Fruit fly (Drosophila melanogaster) whole organism, embryonic: Measurements from ENCODE around the gene kirre.

Experiments used
- Abd-B ChIP-seq: fragments of 200-800 bp; sonication (Bioruptor generic); optimal IDR thresholded peaks from 2 replicates; lab custom pipeline; 2018; ENCODE audit warnings: missing biosample characterization, mild to moderate bottlenecking, missing genetic modification characterization, moderate library complexity
- Antp ChIP-seq: fragments of 200-800 bp; sonication (Bioruptor generic); optimal IDR thresholded peaks from 3 replicates; lab custom pipeline; 2016; ENCODE audit warnings: missing biosample characterization, missing genetic modification characterization
- CG10209 ChIP-seq: fragments of 200-800 bp; sonication (Bioruptor generic); optimal IDR thresholded peaks from 3 replicates; lab custom pipeline; 2017; ENCODE audit warnings: missing biosample characterization, mild to moderate bottlenecking, missing genetic modification characterization, missing genetic modification reagents
- CG10979 ChIP-seq: fragments of 200-800 bp; sonication (Bioruptor generic); optimal IDR thresholded peaks from 2 replicates; lab custom pipeline; 2018; ENCODE audit warnings: missing biosample characterization, mild to moderate bottlenecking, missing genetic modification characterization, moderate library complexity
- CG11093 ChIP-seq: fragments of 200-800 bp; sonication (Bioruptor generic); IDR thresholded peaks from 3 replicates; pipeline ENCODE4 v1.3.6; 2022; ENCODE audit warnings: missing biosample characterization, missing genetic modification characterization
- CG12769 ChIP-seq: fragments of 200-800 bp; sonication (Bioruptor generic); optimal IDR thresholded peaks from 2 replicates; lab custom pipeline; 2019; ENCODE audit warnings: missing biosample characterization, mild to moderate bottlenecking, missing genetic modification characterization, moderate library complexity
- CG13296 ChIP-seq: fragments of 200-800 bp; sonication (Bioruptor generic); optimal IDR thresholded peaks from 3 replicates; lab custom pipeline; 2018; ENCODE audit warnings: missing biosample characterization, mild to moderate bottlenecking, missing genetic modification characterization
- CG14014 ChIP-seq: fragments of 200-800 bp; sonication (Bioruptor generic); IDR thresholded peaks from 2 replicates; pipeline ENCODE4 v1.3.6; 2022; ENCODE audit warnings: missing biosample characterization, missing genetic modification characterization
- CG17361 ChIP-seq: fragments of 200-800 bp; sonication (Bioruptor generic); IDR thresholded peaks from 3 replicates; pipeline ENCODE4 v1.3.6; 2022; ENCODE audit warnings: missing biosample characterization, missing genetic modification characterization
- CG1792 ChIP-seq: fragments of 200-800 bp; sonication (Bioruptor generic); optimal IDR thresholded peaks from 2 replicates; lab custom pipeline; 2016; ENCODE audit warnings: missing biosample characterization, missing genetic modification characterization
- CG18599 ChIP-seq: fragments of 200-800 bp; sonication (Bioruptor generic); optimal IDR thresholded peaks from 3 replicates; lab custom pipeline; 2017; ENCODE audit warnings: missing biosample characterization, missing genetic modification characterization, mild to moderate bottlenecking, moderate library complexity, missing genetic modification reagents
- CG18619 ChIP-seq: fragments of 200-800 bp; sonication (Bioruptor generic); optimal IDR thresholded peaks from 3 replicates; lab custom pipeline; 2017; ENCODE audit warnings: missing biosample characterization, mild to moderate bottlenecking, missing genetic modification characterization
- CG2116 ChIP-seq: fragments of 200-800 bp; sonication (Bioruptor generic); optimal IDR thresholded peaks from 3 replicates; lab custom pipeline; 2018; ENCODE audit warnings: missing biosample characterization, mild to moderate bottlenecking, missing genetic modification characterization
- CG2712 ChIP-seq: fragments of 200-800 bp; optimal IDR thresholded peaks from 3 replicates; lab custom pipeline; 2019; ENCODE audit warnings: missing biosample characterization, mild to moderate bottlenecking, missing genetic modification characterization, moderate library complexity
- CG2889 ChIP-seq: fragments of 200-800 bp; sonication (Bioruptor generic); IDR thresholded peaks from 3 replicates; pipeline ENCODE4 v1.3.6; 2022; ENCODE audit warnings: missing biosample characterization, missing genetic modification characterization
- CG3995 ChIP-seq: fragments of 200-800 bp; sonication (Bioruptor generic); optimal IDR thresholded peaks from 3 replicates; lab custom pipeline; 2016; ENCODE audit warnings: missing biosample characterization, missing genetic modification characterization
- CG7372 ChIP-seq: fragments of 200-800 bp; sonication (Bioruptor generic); IDR thresholded peaks from 2 replicates; pipeline ENCODE4 v1.3.6; 2022; ENCODE audit warnings: missing biosample characterization, missing genetic modification characterization
- CG7839 ChIP-seq: fragments of 200-800 bp; sonication (Bioruptor generic); optimal IDR thresholded peaks from 3 replicates; lab custom pipeline; 2018; ENCODE audit warnings: missing biosample characterization, mild to moderate bottlenecking, missing genetic modification characterization, moderate library complexity
- CG8478 ChIP-seq: fragments of >200 bp; optimal IDR thresholded peaks from 2 replicates; lab custom pipeline; 2018
- CG9609 ChIP-seq: fragments of 200-800 bp; sonication (Bioruptor generic); optimal IDR thresholded peaks from 3 replicates; lab custom pipeline; 2016; ENCODE audit warnings: missing biosample characterization, missing genetic modification characterization
- CG9876 ChIP-seq: fragments of 200-800 bp; sonication (Bioruptor generic); optimal IDR thresholded peaks from 2 replicates; lab custom pipeline; 2016; ENCODE audit warnings: missing biosample characterization, missing genetic modification characterization
- Drgx ChIP-seq: fragments of 200-800 bp; sonication (Bioruptor generic); IDR thresholded peaks from 2 replicates; pipeline ENCODE4 v1.3.6; 2022; ENCODE audit warnings: missing biosample characterization, missing genetic modification characterization
- Fer2 ChIP-seq: fragments of 200-800 bp; sonication (Bioruptor generic); optimal IDR thresholded peaks from 2 replicates; lab custom pipeline; 2018; ENCODE audit warnings: missing biosample characterization, mild to moderate bottlenecking, missing genetic modification characterization, moderate library complexity
- Gsc ChIP-seq: fragments of 200-800 bp; sonication (Bioruptor generic); IDR thresholded peaks from 2 replicates; pipeline ENCODE4 v1.3.6; 2022; ENCODE audit warnings: missing biosample characterization, missing genetic modification characterization
- H2.0 ChIP-seq: fragments of 200-800 bp; sonication (Bioruptor generic); IDR thresholded peaks from 2 replicates; pipeline ENCODE4 v1.3.6; 2022; ENCODE audit warnings: missing biosample characterization, missing genetic modification characterization
- Hmr ChIP-seq: fragments of 200-800 bp; sonication (Bioruptor generic); optimal IDR thresholded peaks from 3 replicates; lab custom pipeline; 2017; ENCODE audit warnings: mild to moderate bottlenecking, missing biosample characterization, missing genetic modification reagents, missing genetic modification characterization
- Hsf ChIP-seq: fragments of 200-800 bp; sonication (Bioruptor generic); optimal IDR thresholded peaks from 3 replicates; lab custom pipeline; 2016; ENCODE audit warnings: missing biosample characterization, missing genetic modification characterization
- Optix ChIP-seq: fragments of 200-800 bp; sonication (Bioruptor generic); IDR thresholded peaks from 3 replicates; pipeline ENCODE4 v1.3.6; 2022; ENCODE audit warnings: missing biosample characterization, missing genetic modification characterization
- Pdp1 ChIP-seq, 2 experiments: fragments of 200-800 bp; sonication (Bioruptor generic); optimal IDR thresholded peaks; 3 replicates each; lab custom pipeline; 2016; ENCODE audit warnings: missing biosample characterization in 2 of 2, missing genetic modification characterization in 2 of 2, mild to moderate bottlenecking in 1 of 2, moderate library complexity in 1 of 2
- Ptx1 ChIP-seq: fragments of 200-800 bp; sonication (Bioruptor generic); IDR thresholded peaks from 2 replicates; pipeline ENCODE4 v1.3.6; 2022; ENCODE audit warnings: missing biosample characterization, missing genetic modification characterization
- Rx ChIP-seq: fragments of 200-800 bp; sonication (Bioruptor generic); IDR thresholded peaks from 2 replicates; pipeline ENCODE4 v1.3.6; 2022; ENCODE audit warnings: missing biosample characterization, missing genetic modification characterization
- Vsx1 ChIP-seq: fragments of 200-800 bp; sonication (Bioruptor generic); optimal IDR thresholded peaks from 2 replicates; lab custom pipeline; 2017; ENCODE audit warnings: missing biosample characterization, mild to moderate bottlenecking, missing genetic modification characterization, missing genetic modification reagents
- az2 ChIP-seq: fragments of 200-800 bp; sonication (Bioruptor generic); optimal IDR thresholded peaks from 3 replicates; lab custom pipeline; 2016; ENCODE audit warnings: missing biosample characterization, missing genetic modification characterization
- bab2 ChIP-seq: fragments of 200-800 bp; sonication (Bioruptor generic); optimal IDR thresholded peaks from 2 replicates; lab custom pipeline; 2016; ENCODE audit warnings: missing biosample characterization, missing genetic modification characterization
- cas ChIP-seq: fragments of 200-800 bp; sonication (Bioruptor generic); IDR thresholded peaks from 2 replicates; pipeline ENCODE4 v1.3.6; 2022; ENCODE audit warnings: missing biosample characterization, missing genetic modification characterization
- dmrt99B ChIP-seq: fragments of 200-800 bp; sonication (Bioruptor generic); optimal IDR thresholded peaks from 2 replicates; lab custom pipeline; 2018; ENCODE audit warnings: missing biosample characterization, mild to moderate bottlenecking, missing genetic modification characterization, moderate library complexity
- ems ChIP-seq: fragments of 200-800 bp; sonication (Bioruptor generic); optimal IDR thresholded peaks from 3 replicates; lab custom pipeline; 2016; ENCODE audit warnings: missing biosample characterization, missing genetic modification characterization
- ewg ChIP-seq: fragments of 200-800 bp; sonication (Bioruptor generic); optimal IDR thresholded peaks from 3 replicates; lab custom pipeline; 2017; ENCODE audit warnings: mild to moderate bottlenecking, missing biosample characterization, missing genetic modification reagents, missing genetic modification characterization
- gem ChIP-seq: fragments of 200-800 bp; sonication (Bioruptor generic); optimal IDR thresholded peaks from 2 replicates; lab custom pipeline; 2019; ENCODE audit warnings: missing biosample characterization, mild to moderate bottlenecking, missing genetic modification characterization, moderate library complexity
- gfzf ChIP-seq: fragments of 200-800 bp; sonication (Bioruptor generic); optimal IDR thresholded peaks from 2 replicates; lab custom pipeline; 2016; ENCODE audit warnings: missing biosample characterization, mild to moderate bottlenecking, missing genetic modification characterization, moderate library complexity
- hkb ChIP-seq, 2 experiments: fragments of 200-800 bp in 1 of 2; fragments of >200 bp in 1 of 2; sonication (Bioruptor generic) in 1 of 2; IDR thresholded peaks in 1 of 2; optimal IDR thresholded peaks in 1 of 2; 2 replicates each; pipeline versions ENCODE4 v1.3.6 to Lab custom; 2017 to 2022; ENCODE audit warnings: missing biosample characterization in 1 of 2, missing genetic modification characterization in 1 of 2
- insv ChIP-seq, 2 experiments: fragments of 200-800 bp; sonication (Bioruptor generic); optimal IDR thresholded peaks; 3 replicates each; lab custom pipeline; 2016 to 2018; ENCODE audit warnings: missing biosample characterization in 2 of 2, missing genetic modification characterization in 2 of 2
- kay ChIP-seq: fragments of 200-800 bp; sonication (Bioruptor generic); optimal IDR thresholded peaks from 2 replicates; lab custom pipeline; 2016; ENCODE audit warnings: missing biosample characterization, missing genetic modification characterization
- lmd ChIP-seq: fragments of 200-800 bp; sonication (Bioruptor generic); IDR thresholded peaks from 2 replicates; pipeline ENCODE4 v1.3.6; 2022; ENCODE audit warnings: missing biosample characterization, missing genetic modification characterization
- nmo ChIP-seq: fragments of 200-800 bp; sonication (Bioruptor generic); optimal IDR thresholded peaks from 2 replicates; lab custom pipeline; 2018; ENCODE audit warnings: missing biosample characterization, mild to moderate bottlenecking, missing genetic modification characterization, moderate library complexity
- peb ChIP-seq: fragments of 200-800 bp; sonication (Bioruptor generic); IDR thresholded peaks from 2 replicates; pipeline ENCODE4 v1.3.6; 2022; ENCODE audit warnings: missing biosample characterization, missing genetic modification characterization
- pum ChIP-seq: fragments of 200-800 bp; sonication (Bioruptor generic); optimal IDR thresholded peaks from 2 replicates; lab custom pipeline; 2016; ENCODE audit warnings: missing biosample characterization, missing genetic modification characterization
- pzg ChIP-seq: fragments of 200-800 bp; sonication (Bioruptor generic); optimal IDR thresholded peaks from 3 replicates; lab custom pipeline; 2018; ENCODE audit warnings: missing biosample characterization, mild to moderate bottlenecking, missing genetic modification characterization, moderate library complexity
- sisA ChIP-seq: fragments of 200-800 bp; sonication (Bioruptor generic); IDR thresholded peaks from 2 replicates; pipeline ENCODE4 v1.3.6; 2022; ENCODE audit warnings: missing biosample characterization, missing genetic modification characterization
- unpg ChIP-seq: fragments of 200-800 bp; sonication (Bioruptor generic); optimal IDR thresholded peaks from 3 replicates; lab custom pipeline; 2018; ENCODE audit warnings: missing biosample characterization, mild to moderate bottlenecking, missing genetic modification characterization, moderate library complexity
- zf30C ChIP-seq: fragments of 200-800 bp; sonication (Bioruptor generic); optimal IDR thresholded peaks from 3 replicates; lab custom pipeline; 2018; ENCODE audit warnings: missing biosample characterization, mild to moderate bottlenecking, missing genetic modification characterization

kirre gene

DNA sequence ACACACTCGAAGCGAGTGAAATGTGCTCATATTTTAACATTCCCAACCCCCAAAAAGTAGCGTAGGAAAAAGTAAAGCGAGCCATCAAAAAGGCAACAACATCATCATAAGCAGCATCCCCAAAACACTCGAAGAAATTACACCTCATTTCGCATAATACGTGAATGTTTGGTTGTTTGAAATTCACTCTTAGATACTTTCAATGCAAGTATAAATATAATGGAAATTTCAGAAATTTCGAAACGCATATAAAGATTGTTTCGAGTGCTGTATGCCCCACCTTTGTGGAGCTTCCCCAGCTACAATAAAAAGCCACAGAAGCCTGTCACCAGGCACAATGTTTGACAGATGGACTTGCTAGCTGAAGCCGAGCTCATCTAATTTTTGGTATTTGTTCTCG, 346.9 kb downstream of the kirre start (continued):
- TF ChIP-seq Hsf (GFP tag; lab: Kevin White, UChicago) = no peak
- no peak for TF ChIP-seq CG11093 (GFP tag; lab: Robert Waterston, UW)
- no peak for TF ChIP-seq Rx
- peak; percentile 50 for TF ChIP-seq CG7839 (tag; lab: Kevin White, UChicago)
- TF ChIP-seq ewg = no peak
- TF ChIP-seq CG9876 (GFP tag; lab: Kevin White, UChicago) = no peak
- TF ChIP-seq Ptx1 (GFP tag; lab: Robert Waterston, UW) = 0 out of 2 replicates have a peak, but pooled peaks have one; percentile 20
- no peak for TF ChIP-seq Optix
- no peak for TF ChIP-seq kay (GFP tag; lab: Kevin White, UChicago)
- TF ChIP-seq peb (GFP tag; lab: Robert Waterston, UW) = no peak
- peak; percentile 31 for TF ChIP-seq CG2712 (tag; lab: Kevin White, UChicago)
- no peak for TF ChIP-seq CG7372 (GFP tag; lab: Robert Waterston, UW)
- no peak for TF ChIP-seq insv (GFP tag; optimal IDR thresholded peaks at IDR 0.05; lab: Kevin White, UChicago)
- no peak for TF ChIP-seq CG1792 (GFP tag; lab: Kevin White, UChicago)
- TF ChIP-seq hkb (optimal IDR thresholded peaks at IDR 0.05; lab: Kevin White, UChicago) = no peak
- peak; percentile 52 for TF ChIP-seq hkb (GFP tag; IDR thresholded peaks at IDR 0.05; lab: Robert Waterston, UW)
- TF ChIP-seq CG13296 (GFP tag; lab: Kevin White, UChicago) = no peak
- peak; percentile 13 for TF ChIP-seq CG10979
- TF ChIP-seq CG18599 (GFP tag; lab: Kevin White, UChicago) = peak; percentile 27
- TF ChIP-seq ems (GFP tag; lab: Kevin White, UChicago) = no peak
- TF ChIP-seq CG2889 (GFP tag; lab: Robert Waterston, UW) = no peak
- no peak for TF ChIP-seq CG3995 (GFP tag; lab: Kevin White, UChicago)
- TF ChIP-seq H2.0 = no peak
- peak; percentile 12 for TF ChIP-seq az2 (GFP tag; lab: Kevin White, UChicago)
- TF ChIP-seq CG9609 (GFP tag; lab: Kevin White, UChicago) = no peak
- TF ChIP-seq dmrt99B (tag; lab: Kevin White, UChicago) = peak; percentile 10
- TF ChIP-seq Fer2 (tag; lab: Kevin White, UChicago) = no peak
- no peak for TF ChIP-seq CG10209 (GFP tag; lab: Kevin White, UChicago)
- TF ChIP-seq unpg (GFP tag; lab: Kevin White, UChicago) = peak; percentile 7
- no peak for TF ChIP-seq gfzf (GFP tag; lab: Kevin White, UChicago)
- no peak for TF ChIP-seq pum (GFP tag; lab: Kevin White, UChicago)
- peak; percentile 19; the same call in 1 of the 2 replicates for TF ChIP-seq sisA (GFP tag; lab: Robert Waterston, UW)
- no peak for TF ChIP-seq CG12769
- TF ChIP-seq CG17361 (GFP tag; lab: Robert Waterston, UW) = no peak
- TF ChIP-seq Hmr (GFP tag; lab: Kevin White, UChicago) = peak; percentile 19
- no peak for TF ChIP-seq Gsc (GFP tag; lab: Robert Waterston, UW)
- TF ChIP-seq Pdp1 (GFP tag; optimal IDR thresholded peaks at IDR 0.05; lab: Kevin White, UChicago) = peak in 1 of 2 experiments; percentile 8
- TF ChIP-seq zf30C (GFP tag; lab: Kevin White, UChicago) = peak; percentile 20
- peak; percentile 31; the same call in 1 of the 2 replicates for TF ChIP-seq CG14014 (GFP tag; lab: Robert Waterston, UW)
- TF ChIP-seq Drgx (GFP tag; lab: Robert Waterston, UW) = no peak
- no peak for TF ChIP-seq Vsx1 (GFP tag; lab: Kevin White, UChicago)
- TF ChIP-seq CG18619 = no peak
- peak; percentile 33 for TF ChIP-seq gem (tag; lab: Kevin White, UChicago)
- TF ChIP-seq Antp (GFP tag; lab: Kevin White, UChicago) = no peak
- peak; percentile 9 for TF ChIP-seq Abd-B (GFP tag; lab: Kevin White, UChicago)
- no peak for TF ChIP-seq CG2116 (GFP tag; lab: Kevin White, UChicago)
- TF ChIP-seq nmo (GFP tag; lab: Kevin White, UChicago) = peak; percentile 31
- peak; percentile 10 for TF ChIP-seq bab2
- TF ChIP-seq pzg (GFP tag; lab: Kevin White, UChicago) = no peak
- TF ChIP-seq cas (GFP tag; lab: Robert Waterston, UW) = no peak
- TF ChIP-seq lmd (GFP tag; lab: Robert Waterston, UW) = 0 out of 2 replicates have a peak, but pooled peaks have one; percentile 24
- no peak for TF ChIP-seq CG8478 (lab: Kevin White, UChicago)
